Worm (Caenorhabditis elegans) whole organism, late embryonic: ENCODE results near the gene col-74.

ENCODE experiments used
- T23F11.4 ChIP-seq: fragments of 200-800 bp; sonication (Bioruptor generic); optimal IDR thresholded peaks from 2 replicates; lab custom pipeline; 2018; ENCODE audit warnings: mild to moderate bottlenecking, missing genetic modification characterization, missing compliant biosample characterization
- ama-1 ChIP-seq: fragments of 150-350 bp; optimal IDR thresholded peaks from 2 replicates; lab custom pipeline; 2014
- ceh-6 ChIP-seq: fragments of 200-800 bp; sonication (Bioruptor generic); optimal IDR thresholded peaks from 2 replicates; lab custom pipeline; 2018; ENCODE audit warnings: mild to moderate bottlenecking, missing genetic modification characterization, missing compliant biosample characterization
- eyg-1 ChIP-seq: sonication (generic microtip); optimal IDR thresholded peaks from 2 replicates; lab custom pipeline; 2016; ENCODE audit warnings: missing genotype, missing genetic modification characterization, missing compliant biosample characterization
- fkh-10 ChIP-seq: fragments of 150-350 bp; optimal IDR thresholded peaks from 2 replicates; lab custom pipeline; 2014; ENCODE audit warnings: missing biosample characterization, missing genetic modification reagents, missing genetic modification characterization
- hlh-13 ChIP-seq: fragments of 200-800 bp; sonication (Bioruptor generic); optimal IDR thresholded peaks from 2 replicates; lab custom pipeline; 2018; ENCODE audit warnings: mild to moderate bottlenecking, missing genetic modification characterization, missing compliant biosample characterization
- hlh-30 ChIP-seq: sonication (generic microtip); optimal IDR thresholded peaks from 2 replicates; lab custom pipeline; 2017; ENCODE audit warnings: antibody characterized with exemption, missing genetic modification characterization, missing compliant biosample characterization; ENCODE audit not compliant: insufficient read depth
- nhr-11 ChIP-seq: fragments of 150-350 bp; optimal IDR thresholded peaks from 2 replicates; lab custom pipeline; 2014; ENCODE audit warnings: missing biosample characterization, missing genetic modification characterization
- pag-3 ChIP-seq: sonication (generic microtip); optimal IDR thresholded peaks from 2 replicates; lab custom pipeline; 2016; ENCODE audit warnings: missing compliant biosample characterization, missing genetic modification characterization, borderline replicate concordance
- pha-2 ChIP-seq: sonication (generic microtip); optimal IDR thresholded peaks from 2 replicates; lab custom pipeline; 2017; ENCODE audit warnings: mild to moderate bottlenecking, missing genetic modification characterization, missing compliant biosample characterization
- pqm-1 ChIP-seq: sonication (generic microtip); optimal IDR thresholded peaks from 2 replicates; lab custom pipeline; 2016; ENCODE audit warnings: missing genetic modification characterization, missing compliant biosample characterization
- unc-55 ChIP-seq: sonication (generic microtip); optimal IDR thresholded peaks from 2 replicates; lab custom pipeline; 2017; ENCODE audit warnings: missing biosample characterization, missing genetic modification reagents, missing genetic modification characterization

- TF ChIP-seq hlh-13 (no peak), unc-55 (GFP tag; lab: Kevin White, UChicago) (no peak), nhr-11 (no peak), ama-1 (lab: Kevin White, UChicago) (no peak), T23F11.4 (GFP tag; lab: Kevin White, UChicago) (no peak), fkh-10 (no peak), hlh-30 (no peak), eyg-1 (tag; lab: Kevin White, UChicago) (no peak), pqm-1 (tag; lab: Kevin White, UChicago) (no peak), ceh-6 (GFP tag; lab: Kevin White, UChicago) (no peak), pha-2 (no peak), pag-3 (tag; lab: Kevin White, UChicago) (no peak)
Measured at ce11 chrII:5805303-5805702, 24.9 kb upstream of the col-74 start, which contains the start of gene K05F1.10.
